In genomic region chrIII:9408304-9408703, ce11 we compare ENCODE assay signal across 8 worm cellular contexts.
TF ChIP-seq lines count a peak whose summit lies in the region.
"Not testable (repeated sequence)": the region's sequence is repeated elsewhere in the genome, so short reads cannot be mapped to it uniquely, and the experiment has no call there.

No protein-coding gene starts in this region.

TF ChIP-seq in whole organism, L1 larva, 84 proteins besides CTCF, POLR2A, EP300 and RAD21 (continues in another document):
- peak; percentile 64 for TF ChIP-seq nhr-19 (GFP tag; conservative IDR thresholded peaks at IDR 0.05; lab: Robert Waterston, UW)
- peak; percentile 61 for TF ChIP-seq lin-15B (tag; optimal IDR thresholded peaks at IDR 0.05; lab: Kevin White, UChicago)
- TF ChIP-seq dpl-1 (GFP tag; optimal IDR thresholded peaks at IDR 0.05; lab: Kevin White, UChicago) = peak in 2 of 3 experiments; percentile 19 to 26
- TF ChIP-seq snu-23 (GFP tag; optimal IDR thresholded peaks at IDR 0.05; lab: Kevin White, UChicago) = peak; percentile 12
- peak; percentile 29 for TF ChIP-seq lin-14 (GFP tag; optimal IDR thresholded peaks at IDR 0.05; lab: Kevin White, UChicago)
- TF ChIP-seq efl-1 (optimal IDR thresholded peaks at IDR 0.05; lab: Kevin White, UChicago) = peak; percentile 21 to 50
- peak; percentile 30 to 54 for TF ChIP-seq efl-1 (GFP tag; optimal IDR thresholded peaks at IDR 0.05 in 1 of 2; lab: Kevin White, UChicago)
- TF ChIP-seq grh-1 (GFP tag; IDR thresholded peaks at IDR 0.05; lab: Robert Waterston, UW) = peak; percentile 54; the same call in 1 of the 2 replicates
- TF ChIP-seq lin-35 (GFP tag; optimal IDR thresholded peaks at IDR 0.05; lab: Kevin White, UChicago) = peak in 1 of 2 experiments; percentile 43
- TF ChIP-seq nhr-71 (tag; optimal IDR thresholded peaks at IDR 0.05; lab: Kevin White, UChicago) = peak; percentile 40

TF ChIP-seq in whole organism, L2 larva, 48 proteins besides CTCF, POLR2A, EP300 and RAD21:
- TF ChIP-seq snpc-4 (tag; optimal IDR thresholded peaks at IDR 0.05; lab: Kevin White, UChicago) (peak; percentile 92), unc-55 (GFP tag; optimal IDR thresholded peaks at IDR 0.05; lab: Kevin White, UChicago) (peak; percentile 48)

TF ChIP-seq in whole organism, L3 larva, 47 proteins besides CTCF, POLR2A, EP300 and RAD21:
- TF ChIP-seq snpc-4 (tag; optimal IDR thresholded peaks at IDR 0.05; lab: Kevin White, UChicago) (peak; percentile 90), lin-15B (tag; optimal IDR thresholded peaks at IDR 0.05; lab: Kevin White, UChicago) (peak; percentile 24)

TF ChIP-seq in whole organism, L4 larva, 104 proteins besides CTCF, POLR2A, EP300 and RAD21 (continues in another document):
- TF ChIP-seq snpc-1.2 (GFP tag; IDR thresholded peaks at IDR 0.05; lab: Robert Waterston, UW) (peak; percentile 74), lin-38 (GFP tag; IDR thresholded peaks at IDR 0.05; lab: Robert Waterston, UW) (peak; percentile 98), snpc-4 (tag; optimal IDR thresholded peaks at IDR 0.05; lab: Kevin White, UChicago) (peak; percentile 68), vab-7 (GFP tag; IDR thresholded peaks at IDR 0.05; lab: Robert Waterston, UW) (peak; percentile 88), ceh-20 (GFP tag; IDR thresholded peaks at IDR 0.05; lab: Robert Waterston, UW) (peak; percentile 51; the same call in 1 of the 2 replicates), nhr-42 (GFP tag; IDR thresholded peaks at IDR 0.05; lab: Robert Waterston, UW) (peak; percentile 66; the same call in 1 of the 2 replicates), pha-4 (GFP tag; IDR thresholded peaks at IDR 0.05; lab: Robert Waterston, UW) (peak; percentile 41; the same call in 1 of the 2 replicates), ZK337.2 (GFP tag; IDR thresholded peaks at IDR 0.05; lab: Robert Waterston, UW) (peak; percentile 43; the same call in 1 of the 2 replicates), dmd-9 (GFP tag; IDR thresholded peaks at IDR 0.05; lab: Robert Waterston, UW) (0 out of 2 replicates have a peak, but pooled peaks have one; percentile 38), madf-5 (GFP tag; IDR thresholded peaks at IDR 0.05; lab: Robert Waterston, UW) (0 out of 4 replicates have a peak, but pooled peaks of 1 of the 2 experiments have one; percentile 19), D1046.2 (GFP tag; IDR thresholded peaks at IDR 0.05; lab: Robert Waterston, UW) (0 out of 2 replicates have a peak, but pooled peaks have one; percentile 55), unc-130 (GFP tag; optimal IDR thresholded peaks at IDR 0.05; lab: Kevin White, UChicago) (peak; percentile 84)
- not testable (repeated sequence) for TF ChIP-seq pha-4 (tag; optimal IDR thresholded peaks at IDR 0.05; lab: Kevin White, UChicago)

TF ChIP-seq in whole organism, early embryonic, 17 proteins besides CTCF, POLR2A, EP300 and RAD21:
- TF ChIP-seq tbx-11 (GFP tag; IDR thresholded peaks at IDR 0.05; lab: Robert Waterston, UW) (0 out of 2 replicates have a peak, but pooled peaks have one; percentile 7), pes-1 (GFP tag; IDR thresholded peaks at IDR 0.05; lab: Robert Waterston, UW) (peak; percentile 51), scrt-1 (GFP tag; IDR thresholded peaks at IDR 0.05; lab: Robert Waterston, UW) (peak; percentile 65), sea-1 (GFP tag; conservative IDR thresholded peaks at IDR 0.05; lab: Robert Waterston, UW) (0 out of 2 replicates have a peak, but pooled peaks have one; percentile 51)

TF ChIP-seq in whole organism, late embryonic, 69 proteins besides CTCF, POLR2A, EP300 and RAD21:
- peak; percentile 49 for TF ChIP-seq ceh-31 (tag; optimal IDR thresholded peaks at IDR 0.05; lab: Kevin White, UChicago)

TF ChIP-seq in whole organism, midembryonic, 9 proteins besides CTCF, POLR2A, EP300 and RAD21:
- TF ChIP-seq tab-1 (GFP tag; IDR thresholded peaks at IDR 0.05; lab: Robert Waterston, UW) = 0 out of 2 replicates have a peak, but pooled peaks have one; percentile 45

TF ChIP-seq in whole organism, young adult, 124 proteins besides CTCF, POLR2A, EP300 and RAD21:
- peak; percentile 74 for TF ChIP-seq cebp-1 (GFP tag; IDR thresholded peaks at IDR 0.05; lab: Robert Waterston, UW)
- not testable (repeated sequence) for TF ChIP-seq cebp-1 (tag; optimal IDR thresholded peaks at IDR 0.05; lab: Kevin White, UChicago); rpc-1 (optimal IDR thresholded peaks at IDR 0.05; lab: Kevin White, UChicago)
- TF ChIP-seq aptf-2 (GFP tag; conservative IDR thresholded peaks at IDR 0.05; lab: Robert Waterston, UW) = peak; percentile 90
- TF ChIP-seq D2030.7 (GFP tag; IDR thresholded peaks at IDR 0.05; lab: Robert Waterston, UW) = peak; percentile 99
- peak; percentile 98 for TF ChIP-seq pbrm-1 (GFP tag; IDR thresholded peaks at IDR 0.05; lab: Robert Waterston, UW)
- TF ChIP-seq ztf-25 (GFP tag; IDR thresholded peaks at IDR 0.05; lab: Robert Waterston, UW) = peak; percentile 98
- 0 out of 2 replicates have a peak, but pooled peaks have one; percentile 11 for TF ChIP-seq zfh-2 (GFP tag; conservative IDR thresholded peaks at IDR 0.05; lab: Robert Waterston, UW)
- TF ChIP-seq ceh-100 (GFP tag; IDR thresholded peaks at IDR 0.05; lab: Robert Waterston, UW) = peak; percentile 97
- peak; percentile 90 for TF ChIP-seq rcor-1 (GFP tag; IDR thresholded peaks at IDR 0.05; lab: Robert Waterston, UW)
- peak; percentile 90 for TF ChIP-seq bed-2 (GFP tag; IDR thresholded peaks at IDR 0.05; lab: Robert Waterston, UW)
- peak; percentile 78 for TF ChIP-seq Y67H2A.10 (GFP tag; conservative IDR thresholded peaks at IDR 0.05; lab: Robert Waterston, UW)
- peak; percentile 90 for TF ChIP-seq snpc-4 (GFP tag; optimal IDR thresholded peaks at IDR 0.05; lab: Kevin White, UChicago)
- TF ChIP-seq snpc-4 (tag; optimal IDR thresholded peaks at IDR 0.05; lab: Kevin White, UChicago) = peak; percentile 89 to 98 (median 94)
- TF ChIP-seq xnd-1 (tag; optimal IDR thresholded peaks at IDR 0.05; lab: Kevin White, UChicago) = peak; percentile 44
- TF ChIP-seq F37B4.10 (GFP tag; IDR thresholded peaks at IDR 0.05; lab: Robert Waterston, UW) = 0 out of 2 replicates have a peak, but pooled peaks have one; percentile 62
- TF ChIP-seq dox-1 (GFP tag; IDR thresholded peaks at IDR 0.05; lab: Robert Waterston, UW) = peak; percentile 95
- peak; percentile 94 for TF ChIP-seq hmg-1.2 (GFP tag; IDR thresholded peaks at IDR 0.05; lab: Robert Waterston, UW)
- peak; percentile 52 for TF ChIP-seq tlf-1 (GFP tag; optimal IDR thresholded peaks at IDR 0.05; lab: Kevin White, UChicago)
- peak; percentile 80 for TF ChIP-seq F33H1.4 (GFP tag; IDR thresholded peaks at IDR 0.05; lab: Robert Waterston, UW)
- peak; percentile 38; the same call in 1 of the 2 replicates for TF ChIP-seq let-526 (GFP tag; IDR thresholded peaks at IDR 0.05; lab: Robert Waterston, UW)
- peak; percentile 91 for TF ChIP-seq snpc-1.1 (tag; optimal IDR thresholded peaks at IDR 0.05; lab: Kevin White, UChicago; ENCODE audit: insufficient read depth)
- peak; percentile 97 for TF ChIP-seq ceh-91 (GFP tag; IDR thresholded peaks at IDR 0.05; lab: Robert Waterston, UW)
- TF ChIP-seq madf-3 (GFP tag; IDR thresholded peaks at IDR 0.05; lab: Robert Waterston, UW) = peak; percentile 84
- peak; percentile 98 for TF ChIP-seq ztf-28 (GFP tag; IDR thresholded peaks at IDR 0.05; lab: Robert Waterston, UW)
- peak; percentile 88 for TF ChIP-seq egrh-3 (GFP tag; IDR thresholded peaks at IDR 0.05; lab: Robert Waterston, UW)
- peak; percentile 74 for TF ChIP-seq lsl-1 (GFP tag; optimal IDR thresholded peaks at IDR 0.05; lab: Kevin White, UChicago)
- TF ChIP-seq tbp1 (GFP tag; optimal IDR thresholded peaks at IDR 0.05; lab: Kevin White, UChicago) = peak; percentile 77
- TF ChIP-seq F49E8.2 (tag; optimal IDR thresholded peaks at IDR 0.05; lab: Kevin White, UChicago; ENCODE audit: insufficient read depth) = peak; percentile 32
- peak; percentile 87 for TF ChIP-seq attf-3 (GFP tag; conservative IDR thresholded peaks at IDR 0.05; lab: Robert Waterston, UW)
- TF ChIP-seq madf-6 (GFP tag; IDR thresholded peaks at IDR 0.05; lab: Robert Waterston, UW) = peak; percentile 92
- TF ChIP-seq ztf-6 (GFP tag; IDR thresholded peaks at IDR 0.05; lab: Robert Waterston, UW) = peak; percentile 64; the same call in 1 of the 2 replicates
- TF ChIP-seq lir-1 (GFP tag; conservative IDR thresholded peaks at IDR 0.05; lab: Robert Waterston, UW) = peak; percentile 67; the same call in 1 of the 2 replicates
- peak; percentile 97 for TF ChIP-seq mcd-1 (GFP tag; IDR thresholded peaks at IDR 0.05; lab: Robert Waterston, UW)
- TF ChIP-seq aptf-3 (GFP tag; IDR thresholded peaks at IDR 0.05; lab: Robert Waterston, UW) = peak; percentile 60; the same call in 1 of the 2 replicates
- TF ChIP-seq Y53F4B.3 (GFP tag; IDR thresholded peaks at IDR 0.05; lab: Robert Waterston, UW) = peak; percentile 91
- TF ChIP-seq Y95B8A.8 (GFP tag; IDR thresholded peaks at IDR 0.05; lab: Robert Waterston, UW) = peak; percentile 95
- TF ChIP-seq hsf-1 (GFP tag; IDR thresholded peaks at IDR 0.05; lab: Robert Waterston, UW) = peak; percentile 84
- peak; percentile 84 for TF ChIP-seq snpc-3.4 (tag; optimal IDR thresholded peaks at IDR 0.05; lab: Kevin White, UChicago)
- peak; percentile 53 for TF ChIP-seq efl-1 (GFP tag; optimal IDR thresholded peaks at IDR 0.05; lab: Kevin White, UChicago)
- peak; percentile 89 for TF ChIP-seq madf-8 (GFP tag; conservative IDR thresholded peaks at IDR 0.05; lab: Robert Waterston, UW)
- TF ChIP-seq attf-6 (GFP tag; IDR thresholded peaks at IDR 0.05; lab: Robert Waterston, UW) = peak; percentile 82
- TF ChIP-seq B0019.2 (GFP tag; conservative IDR thresholded peaks at IDR 0.05; lab: Robert Waterston, UW) = peak; percentile 97
- peak; percentile 55 for TF ChIP-seq lin-54 (GFP tag; optimal IDR thresholded peaks at IDR 0.05; lab: Kevin White, UChicago)
- TF ChIP-seq rpc-1 (tag; optimal IDR thresholded peaks at IDR 0.05; lab: Kevin White, UChicago) = peak; percentile 13
- TF ChIP-seq egl-44 (GFP tag; IDR thresholded peaks at IDR 0.05; lab: Robert Waterston, UW) = peak; percentile 40; the same call in 1 of the 2 replicates
- peak; percentile 85 for TF ChIP-seq Y79H2A.3 (GFP tag; conservative IDR thresholded peaks at IDR 0.05; lab: Robert Waterston, UW)
- peak; percentile 89 for TF ChIP-seq C17E4.6 (GFP tag; IDR thresholded peaks at IDR 0.05; lab: Robert Waterston, UW)
- peak; percentile 50 for TF ChIP-seq unc-130 (GFP tag; optimal IDR thresholded peaks at IDR 0.05; lab: Kevin White, UChicago)
- peak; percentile 95 for TF ChIP-seq lin-26 (GFP tag; IDR thresholded peaks at IDR 0.05; lab: Robert Waterston, UW)
- peak; percentile 73 for TF ChIP-seq ztf-18 (tag; optimal IDR thresholded peaks at IDR 0.05; lab: Kevin White, UChicago)
